Worm (Caenorhabditis elegans) whole organism, early embryonic: ENCODE results near the gene cdc-14.

Source experiments
- F13C5.2 ChIP-seq: sonication (generic microtip); optimal IDR thresholded peaks from 2 replicates; lab custom pipeline; 2017; ENCODE audit warnings: mild to moderate bottlenecking, missing genetic modification characterization, inconsistent platforms, missing compliant biosample characterization
- ama-1 ChIP-seq: fragments of 150-350 bp; optimal IDR thresholded peaks from 2 replicates; lab custom pipeline; 2014
- ceh-36 ChIP-seq: sonication (generic microtip); optimal IDR thresholded peaks from 2 replicates; lab custom pipeline; 2016; ENCODE audit warnings: missing genetic modification characterization, inconsistent platforms, missing compliant biosample characterization
- flt-1 ChIP-seq: fragments of 200-800 bp; sonication (Bioruptor generic); IDR thresholded peaks from 2 replicates; pipeline ENCODE4 v1.3.6; 2022; ENCODE audit warnings: missing genetic modification characterization, missing compliant biosample characterization
- hmbx-1 ChIP-seq: sonication (generic microtip); optimal IDR thresholded peaks from 2 replicates; lab custom pipeline; 2016; ENCODE audit warnings: mild to moderate bottlenecking, missing genetic modification characterization, missing compliant biosample characterization
- hmg-4 ChIP-seq: fragments of 200-800 bp; sonication (Bioruptor generic); optimal IDR thresholded peaks from 2 replicates; lab custom pipeline; 2018; ENCODE audit warnings: mild to moderate bottlenecking, missing genetic modification characterization, missing compliant biosample characterization
- hnd-1 ChIP-seq: sonication (generic microtip); optimal IDR thresholded peaks from 2 replicates; lab custom pipeline; 2016; ENCODE audit warnings: missing genetic modification characterization, missing compliant biosample characterization
- sea-1 ChIP-seq: fragments of 200-800 bp; sonication (Bioruptor generic); conservative IDR thresholded peaks from 2 replicates; pipeline ENCODE4 v1.3.6; 2022; ENCODE audit warnings: missing genetic modification characterization, missing compliant biosample characterization
- tbx-37 ChIP-seq: fragments of 200-800 bp; sonication (Bioruptor generic); conservative IDR thresholded peaks from 2 replicates; pipeline ENCODE4 v1.3.6; 2022; ENCODE audit warnings: missing genetic modification reagents, missing genetic modification characterization, missing compliant biosample characterization
- tra-4 ChIP-seq: sonication (generic microtip); optimal IDR thresholded peaks from 2 replicates; lab custom pipeline; 2017; ENCODE audit warnings: missing genetic modification characterization, missing compliant biosample characterization

- TF ChIP-seq hmg-4 (GFP tag; lab: Kevin White, UChicago) (no peak), flt-1 (GFP tag; lab: Robert Waterston, UW) (no peak), ceh-36 (no peak), ama-1 (lab: Kevin White, UChicago) (no peak), tbx-37 (GFP tag; lab: Robert Waterston, UW) (no peak), sea-1 (GFP tag; lab: Robert Waterston, UW) (no peak), tra-4 (tag; lab: Kevin White, UChicago) (no peak), hmbx-1 (tag; lab: Kevin White, UChicago) (no peak), F13C5.2 (tag; lab: Kevin White, UChicago) (no peak), hnd-1 (tag; lab: Kevin White, UChicago) (no peak)
These were observed 51.5 kb downstream of the cdc-14 start, which contains the start of gene C17C3.24 for ce11 chrII:5541685-5542084.
